Fruit fly (Drosophila melanogaster) whole organism, embryonic: Measurements from ENCODE around the gene CG18213.

Source experiments
- B-H2 ChIP-seq: fragments of 200-800 bp; sonication (Bioruptor generic); optimal IDR thresholded peaks from 2 replicates; lab custom pipeline; 2018; ENCODE audit warnings: missing biosample characterization, mild to moderate bottlenecking, missing genetic modification characterization
- CG10147 ChIP-seq: fragments of 200-800 bp; sonication (Bioruptor generic); optimal IDR thresholded peaks from 2 replicates; lab custom pipeline; 2019; ENCODE audit warnings: missing biosample characterization, mild to moderate bottlenecking, missing genetic modification characterization, moderate library complexity
- CG1024 ChIP-seq: fragments of 200-800 bp; sonication (Bioruptor generic); IDR thresholded peaks from 2 replicates; pipeline ENCODE4 v1.3.6; 2022; ENCODE audit warnings: missing biosample characterization, missing genetic modification characterization
- CG12104 ChIP-seq: fragments of 200-800 bp; sonication (Bioruptor generic); optimal IDR thresholded peaks from 3 replicates; lab custom pipeline; 2016; ENCODE audit warnings: missing biosample characterization, missing genetic modification characterization
- CG12219 ChIP-seq: fragments of 200-800 bp; sonication (Bioruptor generic); optimal IDR thresholded peaks from 3 replicates; lab custom pipeline; 2018; ENCODE audit warnings: missing biosample characterization, mild to moderate bottlenecking, missing genetic modification characterization
- CG1233 ChIP-seq: fragments of 200-800 bp; sonication (Bioruptor generic); optimal IDR thresholded peaks from 4 replicates; lab custom pipeline; 2018; ENCODE audit warnings: missing biosample characterization, mild to moderate bottlenecking, missing genetic modification characterization
- CG12942 ChIP-seq: fragments of 200-800 bp; sonication (Bioruptor generic); optimal IDR thresholded peaks from 3 replicates; lab custom pipeline; 2016; ENCODE audit warnings: missing biosample characterization, missing genetic modification characterization
- CG14965 ChIP-seq: fragments of 200-800 bp; sonication (Bioruptor generic); optimal IDR thresholded peaks from 2 replicates; lab custom pipeline; 2016; ENCODE audit warnings: missing biosample characterization, missing genetic modification characterization, borderline replicate concordance
- CG15269 ChIP-seq: fragments of 200-800 bp; sonication (Bioruptor generic); optimal IDR thresholded peaks from 2 replicates; lab custom pipeline; 2018; ENCODE audit warnings: missing biosample characterization, mild to moderate bottlenecking, missing genetic modification characterization, moderate library complexity
- CG15696 ChIP-seq: fragments of 200-800 bp; sonication (Bioruptor generic); optimal IDR thresholded peaks from 2 replicates; lab custom pipeline; 2019; ENCODE audit warnings: missing biosample characterization, mild to moderate bottlenecking, missing genetic modification characterization, moderate library complexity
- CG18011 ChIP-seq: fragments of 200-800 bp; sonication (Bioruptor generic); optimal IDR thresholded peaks from 2 replicates; lab custom pipeline; 2017; ENCODE audit warnings: missing biosample characterization, missing genetic modification characterization, mild to moderate bottlenecking, moderate library complexity, missing genotype
- CG30431 ChIP-seq: fragments of 200-800 bp; sonication (Bioruptor generic); optimal IDR thresholded peaks from 2 replicates; lab custom pipeline; 2017; ENCODE audit warnings: missing biosample characterization, missing genetic modification characterization
- CG34224 ChIP-seq: fragments of 200-800 bp; sonication (Bioruptor generic); IDR thresholded peaks from 3 replicates; pipeline ENCODE4 v1.3.6; 2022; ENCODE audit warnings: missing biosample characterization, missing genetic modification characterization; ENCODE audit not compliant: partially characterized antibody
- CG4360 ChIP-seq: fragments of 200-800 bp; sonication (Bioruptor generic); IDR thresholded peaks from 2 replicates; pipeline ENCODE4 v1.3.6; 2022; ENCODE audit warnings: missing biosample characterization, missing genetic modification characterization
- CG7271 ChIP-seq: fragments of 200-800 bp; sonication (Bioruptor generic); optimal IDR thresholded peaks from 2 replicates; lab custom pipeline; 2018; ENCODE audit warnings: missing biosample characterization, mild to moderate bottlenecking, missing genetic modification characterization, moderate library complexity
- CG8359 ChIP-seq: fragments of 200-800 bp; sonication (Bioruptor generic); optimal IDR thresholded peaks from 2 replicates; lab custom pipeline; 2017; ENCODE audit warnings: missing biosample characterization, mild to moderate bottlenecking, missing genetic modification characterization, borderline replicate concordance
- D19B ChIP-seq: fragments of 200-800 bp; sonication (Bioruptor generic); optimal IDR thresholded peaks from 2 replicates; lab custom pipeline; 2017; ENCODE audit warnings: missing biosample characterization, mild to moderate bottlenecking, missing genetic modification characterization
- H15 ChIP-seq: fragments of 200-800 bp; sonication (Bioruptor generic); IDR thresholded peaks from 3 replicates; pipeline ENCODE4 v1.3.6; 2022; ENCODE audit warnings: missing biosample characterization, missing genetic modification characterization
- Hmx ChIP-seq: fragments of 200-800 bp; sonication (Bioruptor generic); optimal IDR thresholded peaks from 2 replicates; lab custom pipeline; 2016; ENCODE audit warnings: missing biosample characterization, missing genetic modification characterization
- Hr51 ChIP-seq, 2 experiments: fragments of 200-800 bp; sonication (Bioruptor generic); optimal IDR thresholded peaks; 2 replicates in 1 of 2; 3 replicates in 1 of 2; lab custom pipeline; 2016 to 2018; ENCODE audit warnings: missing biosample characterization in 2 of 2, missing genetic modification characterization in 2 of 2, mild to moderate bottlenecking in 1 of 2, moderate library complexity in 1 of 2
- Lpt ChIP-seq: fragments of >200 bp; optimal IDR thresholded peaks from 2 replicates; lab custom pipeline; 2018; ENCODE audit warnings: missing biosample characterization, missing genetic modification characterization
- Meics ChIP-seq: fragments of 200-800 bp; sonication (Bioruptor generic); optimal IDR thresholded peaks from 2 replicates; lab custom pipeline; 2017; ENCODE audit warnings: missing biosample characterization, mild to moderate bottlenecking, missing genetic modification characterization
- NK7.1 ChIP-seq: fragments of 200-800 bp; sonication (Bioruptor generic); optimal IDR thresholded peaks from 3 replicates; lab custom pipeline; 2016; ENCODE audit warnings: missing biosample characterization, missing genetic modification characterization
- Opbp ChIP-seq: fragments of 200-800 bp; sonication (Bioruptor generic); IDR thresholded peaks from 3 replicates; pipeline ENCODE4 v1.3.6; 2022; ENCODE audit warnings: missing biosample characterization, missing genetic modification characterization; ENCODE audit not compliant: partially characterized antibody
- Tbp ChIP-seq: fragments of >200 bp; optimal IDR thresholded peaks from 2 replicates; lab custom pipeline; 2018; ENCODE audit warnings: missing biosample characterization, missing genetic modification characterization
- amos ChIP-seq: fragments of 200-800 bp; sonication (Bioruptor generic); IDR thresholded peaks from 2 replicates; pipeline ENCODE4 v1.3.6; 2022; ENCODE audit warnings: missing biosample characterization, missing genetic modification characterization; ENCODE audit not compliant: partially characterized antibody
- bbx ChIP-seq: fragments of 200-800 bp; sonication (Bioruptor generic); IDR thresholded peaks from 2 replicates; pipeline ENCODE4 v1.3.6; 2022; ENCODE audit warnings: missing biosample characterization, missing genetic modification characterization; ENCODE audit not compliant: partially characterized antibody
- bowl ChIP-seq: fragments of 200-800 bp; sonication (Bioruptor generic); IDR thresholded peaks from 2 replicates; pipeline ENCODE4 v1.3.6; 2022; ENCODE audit warnings: missing biosample characterization, missing genetic modification characterization
- bsh ChIP-seq, 2 experiments: fragments of 200-800 bp; sonication (Bioruptor generic); optimal IDR thresholded peaks; 2 replicates each; lab custom pipeline; 2017 to 2018; ENCODE audit warnings: mild to moderate bottlenecking in 2 of 2, missing biosample characterization in 2 of 2, missing genetic modification characterization in 2 of 2, moderate library complexity in 1 of 2
- dati ChIP-seq: fragments of 200-800 bp; sonication (Bioruptor generic); IDR thresholded peaks from 2 replicates; pipeline ENCODE4 v1.3.6; 2022; ENCODE audit warnings: missing biosample characterization, missing genetic modification characterization
- dimm ChIP-seq: fragments of 200-800 bp; sonication (Bioruptor generic); IDR thresholded peaks from 2 replicates; pipeline ENCODE4 v1.3.6; 2022; ENCODE audit warnings: missing biosample characterization, missing genetic modification characterization
- disco-r ChIP-seq: fragments of 200-800 bp; sonication (Bioruptor generic); optimal IDR thresholded peaks from 2 replicates; lab custom pipeline; 2016; ENCODE audit warnings: missing biosample characterization, missing genetic modification characterization
- dm ChIP-seq: fragments of 200-800 bp; sonication (Bioruptor generic); optimal IDR thresholded peaks from 3 replicates; lab custom pipeline; 2016; ENCODE audit warnings: missing biosample characterization, missing genetic modification characterization
- dmrt99B ChIP-seq: fragments of 200-800 bp; sonication (Bioruptor generic); optimal IDR thresholded peaks from 2 replicates; lab custom pipeline; 2018; ENCODE audit warnings: missing biosample characterization, mild to moderate bottlenecking, missing genetic modification characterization, moderate library complexity
- dpn ChIP-seq, 2 experiments: fragments of 200-800 bp; sonication (Bioruptor generic); optimal IDR thresholded peaks; 3 replicates each; lab custom pipeline; 2016; ENCODE audit warnings: missing biosample characterization in 2 of 2, missing genetic modification characterization in 2 of 2
- ems ChIP-seq: fragments of 200-800 bp; sonication (Bioruptor generic); optimal IDR thresholded peaks from 3 replicates; lab custom pipeline; 2016; ENCODE audit warnings: missing biosample characterization, missing genetic modification characterization
- ftz-f1 ChIP-seq: fragments of 200-800 bp; sonication (Bioruptor generic); optimal IDR thresholded peaks from 2 replicates; lab custom pipeline; 2016; ENCODE audit warnings: missing biosample characterization, missing genetic modification characterization
- gcm ChIP-seq: fragments of 200-800 bp; sonication (Bioruptor generic); optimal IDR thresholded peaks from 2 replicates; lab custom pipeline; 2019; ENCODE audit warnings: missing biosample characterization, mild to moderate bottlenecking, missing genetic modification characterization, moderate library complexity
- grau ChIP-seq: fragments of 200-800 bp; optimal IDR thresholded peaks from 3 replicates; lab custom pipeline; 2019; ENCODE audit warnings: missing biosample characterization, mild to moderate bottlenecking, missing genetic modification characterization, moderate library complexity
- mld ChIP-seq: fragments of 200-800 bp; sonication (Bioruptor generic); IDR thresholded peaks from 3 replicates; pipeline ENCODE4 v1.3.6; 2022; ENCODE audit warnings: missing biosample characterization, missing genetic modification characterization; ENCODE audit not compliant: partially characterized antibody
- prd ChIP-seq, 3 experiments: fragments of >200 bp in 2 of 3; fragments of 200-800 bp in 1 of 3; sonication (Bioruptor generic) in 1 of 3; optimal IDR thresholded peaks in 2 of 3; IDR thresholded peaks in 1 of 3; 2 replicates in 2 of 3; 3 replicates in 1 of 3; pipeline versions ENCODE4 v1.3.6 to Lab custom; 2017 to 2022; ENCODE audit warnings: missing biosample characterization in 1 of 3, missing genetic modification characterization in 1 of 3
- ro ChIP-seq: fragments of 200-800 bp; sonication (Bioruptor generic); IDR thresholded peaks from 2 replicates; pipeline ENCODE4 v1.3.6; 2022; ENCODE audit warnings: missing biosample characterization, missing genetic modification characterization
- slp2 ChIP-seq: fragments of 200-800 bp; sonication (Bioruptor generic); optimal IDR thresholded peaks from 2 replicates; lab custom pipeline; 2016; ENCODE audit warnings: missing biosample characterization, missing genetic modification characterization
- sr ChIP-seq: fragments of 200-800 bp; sonication (Bioruptor generic); IDR thresholded peaks from 3 replicates; pipeline ENCODE4 v1.3.6; 2022; ENCODE audit warnings: missing biosample characterization, missing genetic modification characterization
- tap ChIP-seq: fragments of 200-800 bp; optimal IDR thresholded peaks from 3 replicates; lab custom pipeline; 2019; ENCODE audit warnings: missing biosample characterization, mild to moderate bottlenecking, missing genetic modification characterization, moderate library complexity
- tll ChIP-seq, 2 experiments: fragments of 200-800 bp in 1 of 2; fragments of >200 bp in 1 of 2; sonication (Bioruptor generic) in 1 of 2; optimal IDR thresholded peaks; 2 replicates each; lab custom pipeline; 2017 to 2019; ENCODE audit warnings: missing biosample characterization in 2 of 2, missing genetic modification characterization in 2 of 2, mild to moderate bottlenecking in 1 of 2, moderate library complexity in 1 of 2
- tup ChIP-seq: fragments of 200-800 bp; sonication (Bioruptor generic); optimal IDR thresholded peaks from 2 replicates; lab custom pipeline; 2016; ENCODE audit warnings: missing biosample characterization, mild to moderate bottlenecking, missing genetic modification characterization, moderate library complexity
- vfl ChIP-seq: fragments of 200-800 bp; sonication (Bioruptor generic); optimal IDR thresholded peaks from 2 replicates; lab custom pipeline; 2016; ENCODE audit warnings: missing biosample characterization, missing genetic modification characterization
- wor ChIP-seq: fragments of 200-800 bp; sonication (Bioruptor generic); IDR thresholded peaks from 2 replicates; pipeline ENCODE4 v1.3.6; 2022; ENCODE audit warnings: missing biosample characterization, missing genetic modification characterization

CG18213 gene

dm6 chr3R:17052465-17053149 is 12.6 kb upstream of the CG18213 start (continued):
- TF ChIP-seq CG12104, result no peak
- peak; percentile 22 for TF ChIP-seq CG8359
- TF ChIP-seq Hmx (GFP tag; lab: Kevin White, UChicago), result no peak
- TF ChIP-seq sr, result no peak
- no peak for TF ChIP-seq CG34224 (GFP tag; lab: Robert Waterston, UW)
- no peak for TF ChIP-seq CG12942 (GFP tag; lab: Kevin White, UChicago)
- TF ChIP-seq Lpt, result no peak
- no peak for TF ChIP-seq tap (tag; lab: Kevin White, UChicago)
- TF ChIP-seq Opbp (GFP tag; lab: Robert Waterston, UW), result no peak
- no peak for TF ChIP-seq wor
- TF ChIP-seq ems, result no peak
- no peak for TF ChIP-seq vfl (GFP tag; lab: Kevin White, UChicago)
- TF ChIP-seq H15 (GFP tag; lab: Robert Waterston, UW), result no peak
- no peak for TF ChIP-seq bowl
- TF ChIP-seq CG10147 (GFP tag; lab: Kevin White, UChicago), result no peak
- no peak for TF ChIP-seq amos (GFP tag; lab: Robert Waterston, UW)
- TF ChIP-seq CG15269 (tag; lab: Kevin White, UChicago), result no peak
- no peak for TF ChIP-seq B-H2 (GFP tag; lab: Kevin White, UChicago)
- no peak for TF ChIP-seq disco-r (GFP tag; lab: Kevin White, UChicago)
- no peak for TF ChIP-seq CG18011 (GFP tag; lab: Kevin White, UChicago)
- TF ChIP-seq CG12219, result no peak
- no peak for TF ChIP-seq bbx (GFP tag; lab: Robert Waterston, UW)
- no peak for TF ChIP-seq Hr51 (GFP tag; optimal IDR thresholded peaks at IDR 0.05; lab: Kevin White, UChicago)
- TF ChIP-seq CG1024 (GFP tag; lab: Robert Waterston, UW), result no peak
- no peak for TF ChIP-seq NK7.1 (GFP tag; lab: Kevin White, UChicago)
- peak; percentile 18 for TF ChIP-seq tup (GFP tag; lab: Kevin White, UChicago)
- TF ChIP-seq dati (GFP tag; lab: Robert Waterston, UW), result no peak
- TF ChIP-seq slp2 (GFP tag; lab: Kevin White, UChicago), result no peak
- TF ChIP-seq dpn (GFP tag; optimal IDR thresholded peaks at IDR 0.05; lab: Kevin White, UChicago), result no peak
- no peak for TF ChIP-seq dm (GFP tag; lab: Kevin White, UChicago)
- TF ChIP-seq CG30431, result peak; percentile 15
- TF ChIP-seq mld (GFP tag; lab: Robert Waterston, UW), result no peak
- TF ChIP-seq CG4360, result no peak
- no peak for TF ChIP-seq D19B (GFP tag; lab: Kevin White, UChicago)
- no peak for TF ChIP-seq prd (optimal IDR thresholded peaks at IDR 0.05; lab: Kevin White, UChicago)
- TF ChIP-seq prd (GFP tag; IDR thresholded peaks at IDR 0.05; lab: Robert Waterston, UW), result peak; percentile 75
- TF ChIP-seq ftz-f1 (GFP tag; lab: Kevin White, UChicago), result no peak
- TF ChIP-seq dimm (GFP tag; lab: Robert Waterston, UW), result no peak
- TF ChIP-seq gcm (GFP tag; lab: Kevin White, UChicago), result peak; percentile 67
- TF ChIP-seq Meics (GFP tag; lab: Kevin White, UChicago), result no peak
- no peak for TF ChIP-seq dmrt99B (tag; lab: Kevin White, UChicago)
- peak; percentile 56 for TF ChIP-seq CG1233 (GFP tag; lab: Kevin White, UChicago)
- no peak for TF ChIP-seq CG7271
- peak; percentile 55 for TF ChIP-seq grau
- no peak for TF ChIP-seq Tbp
- peak; percentile 95 for TF ChIP-seq CG15696
- peak; percentile 43 to 81 for TF ChIP-seq bsh (GFP tag; optimal IDR thresholded peaks at IDR 0.05; lab: Kevin White, UChicago)
- TF ChIP-seq tll (GFP tag; optimal IDR thresholded peaks at IDR 0.05; lab: Kevin White, UChicago), result no peak
- TF ChIP-seq ro, result no peak
- TF ChIP-seq CG14965, result no peak
